Worm (Caenorhabditis elegans): Measurements from ENCODE around the gene EEED8.15.

The EEED8.15 gene

DNA sequence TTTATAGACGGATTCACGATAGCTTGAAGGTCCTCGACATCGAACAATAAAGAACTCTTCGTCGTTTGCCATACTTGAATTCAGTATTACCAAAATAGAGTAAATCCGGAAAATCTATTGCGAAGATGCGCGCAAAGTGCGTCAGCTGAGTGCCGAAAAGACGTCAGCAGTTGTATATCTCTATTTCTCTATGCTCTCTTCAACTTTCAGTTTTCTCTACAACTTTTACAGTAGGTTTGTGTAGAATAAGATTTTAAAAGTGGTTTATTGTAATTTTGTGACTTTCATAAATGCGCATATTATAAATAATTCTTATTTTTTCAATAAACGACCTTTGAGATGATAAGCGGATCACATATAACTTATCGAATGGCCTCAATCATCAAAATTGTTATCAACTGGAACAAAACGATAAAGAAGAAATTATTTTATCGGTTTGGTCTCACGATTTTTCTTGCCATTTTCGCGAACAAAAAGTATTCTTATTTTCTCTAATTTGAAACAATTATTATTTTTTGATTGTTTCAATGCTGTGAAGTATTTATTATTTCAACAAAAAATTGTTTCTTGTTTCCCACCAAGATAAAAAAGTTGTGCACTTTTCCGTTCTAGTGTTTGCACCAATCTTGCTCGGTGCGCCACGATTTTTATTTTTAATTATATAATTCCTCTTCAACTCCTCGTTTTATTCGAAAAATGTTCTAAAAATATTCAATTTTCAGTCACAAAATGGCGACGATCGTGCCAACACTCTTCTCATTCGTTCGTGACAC, 45.6 kb upstream of the EEED8.15 start, which contains the start of the genes agt-2 and F09E5.3 (continued):
- TF ChIP-seq ZK546.5 (tag; optimal IDR thresholded peaks at IDR 0.05), result no peak
- peak; percentile 73; the same call in 1 of the 2 replicates for TF ChIP-seq hmg-1.1 (GFP tag; IDR thresholded peaks at IDR 0.05)
- no peak for TF ChIP-seq nhr-237 (tag; optimal IDR thresholded peaks at IDR 0.05)
- TF ChIP-seq ceh-20 (GFP tag; IDR thresholded peaks at IDR 0.05), result peak; percentile 85
- no peak for TF ChIP-seq lin-1 (GFP tag; IDR thresholded peaks at IDR 0.05)
- peak in 1 of 2 experiments; percentile 42 for TF ChIP-seq mdl-1 (tag; optimal IDR thresholded peaks at IDR 0.05)
- TF ChIP-seq ceh-62 (tag; optimal IDR thresholded peaks at IDR 0.05), result no peak
- no peak for TF ChIP-seq sdz-12 (GFP tag; optimal IDR thresholded peaks at IDR 0.05)
- TF ChIP-seq dmd-8 (GFP tag; IDR thresholded peaks at IDR 0.05), result no peak
- peak in 1 of 2 experiments; percentile 19 for TF ChIP-seq daf-16 (GFP tag; optimal IDR thresholded peaks at IDR 0.05)
- peak; percentile 19 for TF ChIP-seq daf-16 (tag; optimal IDR thresholded peaks at IDR 0.05)
- peak; percentile 89 for TF ChIP-seq rbr-2 (tag; optimal IDR thresholded peaks at IDR 0.05)
- TF ChIP-seq hif-1 (tag; optimal IDR thresholded peaks at IDR 0.05), result peak in 1 of 2 experiments; percentile 58
- TF ChIP-seq egl-27 (tag; optimal IDR thresholded peaks at IDR 0.05), result no peak
- peak; percentile 67 for TF ChIP-seq nhr-48 (tag; optimal IDR thresholded peaks at IDR 0.05)
- peak in 1 of 2 experiments; percentile 88 for TF ChIP-seq unc-62 (GFP tag; optimal IDR thresholded peaks at IDR 0.05 in 1 of 2)
- TF ChIP-seq unc-62 (tag; optimal IDR thresholded peaks at IDR 0.05), result no peak
- TF ChIP-seq snpc-1.2 (GFP tag; IDR thresholded peaks at IDR 0.05), result no peak
- peak; percentile 65 for TF ChIP-seq pha-4 (GFP tag; IDR thresholded peaks at IDR 0.05)
- TF ChIP-seq pha-4 (tag; optimal IDR thresholded peaks at IDR 0.05), result peak; percentile 15
- no peak for TF ChIP-seq R02D3.7 (tag; optimal IDR thresholded peaks at IDR 0.05)
- TF ChIP-seq saeg-2 (GFP tag; IDR thresholded peaks at IDR 0.05), result no peak
- peak; percentile 93 for TF ChIP-seq mes-2 (tag; optimal IDR thresholded peaks at IDR 0.05; ENCODE audit: poor library complexity, severe bottlenecking)
- TF ChIP-seq lin-38 (GFP tag; IDR thresholded peaks at IDR 0.05), result peak; percentile 86
- peak; percentile 86 for TF ChIP-seq aha-1 (tag)
- no peak for TF ChIP-seq ceh-28 (tag; optimal IDR thresholded peaks at IDR 0.05)
- TF ChIP-seq hlh-30 (tag; optimal IDR thresholded peaks at IDR 0.05; ENCODE audit: insufficient read depth), result peak; percentile 81
- TF ChIP-seq lin-15B (tag; optimal IDR thresholded peaks at IDR 0.05), result no peak
- peak; percentile 47 for TF ChIP-seq tra-1 (GFP tag; IDR thresholded peaks at IDR 0.05)
- TF ChIP-seq cey-2 (tag; optimal IDR thresholded peaks at IDR 0.05; ENCODE audit: borderline replicate concordance, insufficient read depth), result no peak
- peak; percentile 79; the same call in 1 of the 2 replicates for TF ChIP-seq daf-19 (GFP tag; conservative IDR thresholded peaks at IDR 0.05)
- TF ChIP-seq hlh-11 (tag; optimal IDR thresholded peaks at IDR 0.05), result peak; percentile 83
- TF ChIP-seq lin-13 (GFP tag; optimal IDR thresholded peaks at IDR 0.05), result peak; percentile 84
- peak; percentile 86 for TF ChIP-seq fkh-10 (GFP tag; optimal IDR thresholded peaks at IDR 0.05)
- no peak for TF ChIP-seq F44E2.7 (GFP tag; IDR thresholded peaks at IDR 0.05)
- TF ChIP-seq tag-97 (GFP tag; IDR thresholded peaks at IDR 0.05), result no peak
- TF ChIP-seq nhr-76 (tag; optimal IDR thresholded peaks at IDR 0.05), result no peak
- no peak for TF ChIP-seq ceh-32 (tag; optimal IDR thresholded peaks at IDR 0.05; ENCODE audit: poor library complexity)
- TF ChIP-seq ztf-7 (tag; optimal IDR thresholded peaks at IDR 0.05), result peak; percentile 47
- peak; percentile 9 for TF ChIP-seq Y5F2A.4 (GFP tag; optimal IDR thresholded peaks at IDR 0.05)
- no peak for TF ChIP-seq F26F4.8 (GFP tag; conservative IDR thresholded peaks at IDR 0.05)
- no peak for TF ChIP-seq skn-1 (tag; optimal IDR thresholded peaks at IDR 0.05)
- TF ChIP-seq nhr-77 (tag; optimal IDR thresholded peaks at IDR 0.05), result peak; percentile 82
- TF ChIP-seq Y48G9A.11 (GFP tag; IDR thresholded peaks at IDR 0.05), result no peak
- TF ChIP-seq fos-1 (tag; optimal IDR thresholded peaks at IDR 0.05), result no peak
- TF ChIP-seq F49E8.2 (tag; optimal IDR thresholded peaks at IDR 0.05; ENCODE audit: borderline replicate concordance), result no peak
- peak; percentile 80; the same call in 1 of the 2 replicates for TF ChIP-seq ctbp-1 (GFP tag; IDR thresholded peaks at IDR 0.05)
- TF ChIP-seq zip-2 (tag; optimal IDR thresholded peaks at IDR 0.05), result peak; percentile 48
- TF ChIP-seq T20F7.1 (GFP tag; optimal IDR thresholded peaks at IDR 0.05), result peak; percentile 80
- peak; percentile 27 for TF ChIP-seq unc-130 (GFP tag; optimal IDR thresholded peaks at IDR 0.05)

All from whole organism, L4 larva.